Worm (Caenorhabditis elegans) whole organism, L2 larva: ENCODE results near the gene fip-3.

Experiments used
- lin-13 ChIP-seq: fragments of 150-350 bp; optimal IDR thresholded peaks from 2 replicates; lab custom pipeline; 2014; ENCODE audit warnings: missing biosample characterization, missing genetic modification reagents, missing genetic modification characterization
- lsy-2 ChIP-seq, 2 experiments: fragments of 150-350 bp in 1 of 2; sonication (generic microtip) in 1 of 2; optimal IDR thresholded peaks; 2 replicates each; lab custom pipeline; 2014 to 2017; ENCODE audit warnings: missing biosample characterization in 2 of 2, missing genetic modification characterization in 2 of 2
- unc-55 ChIP-seq: fragments of 150-350 bp; sonication (generic microtip); optimal IDR thresholded peaks from 3 replicates; lab custom pipeline; 2014; ENCODE audit warnings: missing biosample characterization, missing genetic modification reagents, missing genetic modification characterization

- TF ChIP-seq lin-13: no peak
- TF ChIP-seq lsy-2 (tag; optimal IDR thresholded peaks at IDR 0.05; lab: Kevin White, UChicago): no peak
- TF ChIP-seq unc-55 (GFP tag; lab: Kevin White, UChicago): no peak
Measured at ce11 chrIII:8611282-8611681, 22.0 kb upstream of the fip-3 start.
